Fruit fly (Drosophila melanogaster) whole organism, embryonic: Measurements from ENCODE around the gene Pfdn2.

Experiments used
- ATbp ChIP-seq: fragments of 200-800 bp; sonication (Bioruptor generic); optimal IDR thresholded peaks from 2 replicates; lab custom pipeline; 2017; ENCODE audit warnings: missing biosample characterization, mild to moderate bottlenecking, missing genetic modification characterization, missing genetic modification reagents
- Asciz ChIP-seq: fragments of 200-800 bp; sonication (Bioruptor generic); optimal IDR thresholded peaks from 2 replicates; lab custom pipeline; 2017; ENCODE audit warnings: missing biosample characterization, mild to moderate bottlenecking, missing genetic modification characterization, missing genetic modification reagents
- Bdp1 ChIP-seq: fragments of 200-800 bp; sonication (Bioruptor generic); optimal IDR thresholded peaks from 3 replicates; lab custom pipeline; 2016; ENCODE audit warnings: missing biosample characterization, missing genetic modification characterization
- CG10209 ChIP-seq: fragments of 200-800 bp; sonication (Bioruptor generic); optimal IDR thresholded peaks from 3 replicates; lab custom pipeline; 2017; ENCODE audit warnings: missing biosample characterization, mild to moderate bottlenecking, missing genetic modification characterization, missing genetic modification reagents
- CG10267 ChIP-seq: fragments of 200-800 bp; sonication (Bioruptor generic); optimal IDR thresholded peaks from 2 replicates; lab custom pipeline; 2018; ENCODE audit warnings: missing biosample characterization, mild to moderate bottlenecking, missing genetic modification characterization, moderate library complexity
- CG12219 ChIP-seq: fragments of 200-800 bp; sonication (Bioruptor generic); optimal IDR thresholded peaks from 3 replicates; lab custom pipeline; 2018; ENCODE audit warnings: missing biosample characterization, mild to moderate bottlenecking, missing genetic modification characterization
- CG12236 ChIP-seq: fragments of 200-800 bp; sonication (Bioruptor generic); optimal IDR thresholded peaks from 2 replicates; lab custom pipeline; 2016; ENCODE audit warnings: missing biosample characterization, missing genetic modification characterization
- CG12942 ChIP-seq: fragments of 200-800 bp; sonication (Bioruptor generic); optimal IDR thresholded peaks from 3 replicates; lab custom pipeline; 2016; ENCODE audit warnings: missing biosample characterization, missing genetic modification characterization
- CG13296 ChIP-seq: fragments of 200-800 bp; sonication (Bioruptor generic); optimal IDR thresholded peaks from 3 replicates; lab custom pipeline; 2018; ENCODE audit warnings: missing biosample characterization, mild to moderate bottlenecking, missing genetic modification characterization
- CG13424 ChIP-seq: fragments of 200-800 bp; sonication (Bioruptor generic); optimal IDR thresholded peaks from 2 replicates; lab custom pipeline; 2019; ENCODE audit warnings: missing biosample characterization, mild to moderate bottlenecking, missing genetic modification characterization, moderate library complexity
- CG14050 ChIP-seq: fragments of 200-800 bp; sonication (Bioruptor generic); IDR thresholded peaks from 3 replicates; pipeline ENCODE4 v1.3.6; 2022; ENCODE audit warnings: missing biosample characterization, missing genetic modification characterization
- CG1529 ChIP-seq: fragments of 200-800 bp; sonication (Bioruptor generic); optimal IDR thresholded peaks from 3 replicates; lab custom pipeline; 2018; ENCODE audit warnings: missing biosample characterization, missing genetic modification characterization
- CG1603 ChIP-seq: fragments of 200-800 bp; sonication (Bioruptor generic); optimal IDR thresholded peaks from 2 replicates; lab custom pipeline; 2019; ENCODE audit warnings: missing biosample characterization, mild to moderate bottlenecking, missing genetic modification characterization, moderate library complexity
- CG17385 ChIP-seq: fragments of 200-800 bp; sonication (Bioruptor generic); optimal IDR thresholded peaks from 3 replicates; lab custom pipeline; 2018; ENCODE audit warnings: missing biosample characterization, mild to moderate bottlenecking, missing genetic modification characterization
- CG17568 ChIP-seq: fragments of 200-800 bp; sonication (Bioruptor generic); optimal IDR thresholded peaks from 2 replicates; lab custom pipeline; 2018; ENCODE audit warnings: missing biosample characterization, mild to moderate bottlenecking, missing genetic modification characterization, moderate library complexity
- CG30020 ChIP-seq: fragments of 200-800 bp; optimal IDR thresholded peaks from 2 replicates; lab custom pipeline; 2019; ENCODE audit warnings: missing biosample characterization, mild to moderate bottlenecking, missing genetic modification characterization, moderate library complexity
- CG34376 ChIP-seq: fragments of 200-800 bp; sonication (Bioruptor generic); optimal IDR thresholded peaks from 2 replicates; lab custom pipeline; 2018; ENCODE audit warnings: missing biosample characterization, mild to moderate bottlenecking, missing genetic modification characterization
- CG6175 ChIP-seq: fragments of 200-800 bp; sonication (Bioruptor generic); IDR thresholded peaks from 3 replicates; pipeline ENCODE4 v1.3.6; 2022; ENCODE audit warnings: missing biosample characterization, missing genetic modification characterization
- CG8281 ChIP-seq: fragments of 200-800 bp; sonication (Bioruptor generic); optimal IDR thresholded peaks from 2 replicates; lab custom pipeline; 2018; ENCODE audit warnings: missing biosample characterization, mild to moderate bottlenecking, missing genetic modification characterization, moderate library complexity
- CG8388 ChIP-seq: fragments of 200-800 bp; sonication (Bioruptor generic); optimal IDR thresholded peaks from 2 replicates; lab custom pipeline; 2019; ENCODE audit warnings: missing biosample characterization, mild to moderate bottlenecking, missing genetic modification characterization, moderate library complexity
- CG8944 ChIP-seq: fragments of 200-800 bp; sonication (Bioruptor generic); optimal IDR thresholded peaks from 3 replicates; lab custom pipeline; 2016; ENCODE audit warnings: missing biosample characterization, missing genetic modification characterization
- Chrac-16 ChIP-seq: fragments of 200-800 bp; sonication (Bioruptor generic); optimal IDR thresholded peaks from 3 replicates; lab custom pipeline; 2016; ENCODE audit warnings: missing biosample characterization, missing genetic modification characterization
- Hmr ChIP-seq: fragments of 200-800 bp; sonication (Bioruptor generic); optimal IDR thresholded peaks from 3 replicates; lab custom pipeline; 2017; ENCODE audit warnings: mild to moderate bottlenecking, missing biosample characterization, missing genetic modification reagents, missing genetic modification characterization
- Lpt ChIP-seq: fragments of >200 bp; optimal IDR thresholded peaks from 2 replicates; lab custom pipeline; 2018; ENCODE audit warnings: missing biosample characterization, missing genetic modification characterization
- NC2β ChIP-seq: fragments of 200-800 bp; sonication (Bioruptor generic); optimal IDR thresholded peaks from 2 replicates; lab custom pipeline; 2016; ENCODE audit warnings: missing biosample characterization, missing genetic modification characterization
- NfI ChIP-seq: fragments of 200-800 bp; sonication (Bioruptor generic); optimal IDR thresholded peaks from 3 replicates; lab custom pipeline; 2018; ENCODE audit warnings: missing biosample characterization, mild to moderate bottlenecking, missing genetic modification characterization, moderate library complexity
- Optix ChIP-seq: fragments of 200-800 bp; sonication (Bioruptor generic); IDR thresholded peaks from 3 replicates; pipeline ENCODE4 v1.3.6; 2022; ENCODE audit warnings: missing biosample characterization, missing genetic modification characterization
- Side ChIP-seq: fragments of 200-800 bp; sonication (Bioruptor generic); optimal IDR thresholded peaks from 2 replicates; lab custom pipeline; 2016; ENCODE audit warnings: missing biosample characterization, missing genetic modification characterization
- Xbp1 ChIP-seq: fragments of 200-800 bp; sonication (Bioruptor generic); optimal IDR thresholded peaks from 3 replicates; lab custom pipeline; 2016; ENCODE audit warnings: missing biosample characterization, mild to moderate bottlenecking, missing genetic modification characterization
- ara ChIP-seq: fragments of 200-800 bp; sonication (Bioruptor generic); IDR thresholded peaks from 2 replicates; pipeline ENCODE4 v1.3.6; 2022; ENCODE audit warnings: missing biosample characterization, missing genetic modification characterization
- bbx ChIP-seq: fragments of 200-800 bp; sonication (Bioruptor generic); IDR thresholded peaks from 2 replicates; pipeline ENCODE4 v1.3.6; 2022; ENCODE audit warnings: missing biosample characterization, missing genetic modification characterization; ENCODE audit not compliant: partially characterized antibody
- caup ChIP-seq: fragments of 200-800 bp; sonication (Bioruptor generic); optimal IDR thresholded peaks from 3 replicates; lab custom pipeline; 2017; ENCODE audit warnings: missing biosample characterization, mild to moderate bottlenecking, missing genetic modification characterization, moderate library complexity; ENCODE audit not compliant: severe bottlenecking
- crp ChIP-seq, 2 experiments: fragments of 200-800 bp; sonication (Bioruptor generic); optimal IDR thresholded peaks; 2 replicates in 1 of 2; 3 replicates in 1 of 2; lab custom pipeline; 2017; ENCODE audit warnings: missing biosample characterization in 2 of 2, missing genetic modification characterization in 2 of 2, mild to moderate bottlenecking in 1 of 2, moderate library complexity in 1 of 2
- en ChIP-seq: fragments of 200-800 bp; sonication (Bioruptor generic); optimal IDR thresholded peaks from 2 replicates; lab custom pipeline; 2016; ENCODE audit warnings: missing biosample characterization, missing genetic modification characterization
- fu2 ChIP-seq: fragments of 200-800 bp; sonication (Bioruptor generic); optimal IDR thresholded peaks from 2 replicates; lab custom pipeline; 2016; ENCODE audit warnings: missing biosample characterization, missing genetic modification characterization
- gce ChIP-seq: fragments of 200-800 bp; sonication (Bioruptor generic); IDR thresholded peaks from 3 replicates; pipeline ENCODE4 v1.3.6; 2022; ENCODE audit warnings: missing biosample characterization, missing genetic modification characterization
- hkb ChIP-seq, 2 experiments: fragments of 200-800 bp in 1 of 2; fragments of >200 bp in 1 of 2; sonication (Bioruptor generic) in 1 of 2; IDR thresholded peaks in 1 of 2; optimal IDR thresholded peaks in 1 of 2; 2 replicates each; pipeline versions ENCODE4 v1.3.6 to Lab custom; 2017 to 2022; ENCODE audit warnings: missing biosample characterization in 1 of 2, missing genetic modification characterization in 1 of 2
- knrl ChIP-seq: fragments of 200-800 bp; sonication (Bioruptor generic); IDR thresholded peaks from 3 replicates; pipeline ENCODE4 v1.3.6; 2022; ENCODE audit warnings: missing biosample characterization, missing genetic modification characterization; ENCODE audit not compliant: partially characterized antibody
- lilli ChIP-seq: fragments of 200-800 bp; sonication (Bioruptor generic); optimal IDR thresholded peaks from 3 replicates; lab custom pipeline; 2016; ENCODE audit warnings: missing biosample characterization, missing genetic modification characterization
- lov ChIP-seq, 2 experiments: fragments of 200-800 bp in 1 of 2; fragments of >200 bp in 1 of 2; sonication (Bioruptor generic) in 1 of 2; IDR thresholded peaks in 1 of 2; optimal IDR thresholded peaks in 1 of 2; 2 replicates in 1 of 2; 3 replicates in 1 of 2; pipeline versions ENCODE4 v1.3.6 to Lab custom; 2017 to 2022; ENCODE audit warnings: missing biosample characterization in 1 of 2, missing genetic modification characterization in 1 of 2
- pho ChIP-seq: fragments of 200-800 bp; sonication (Bioruptor generic); optimal IDR thresholded peaks from 2 replicates; lab custom pipeline; 2016; ENCODE audit warnings: missing biosample characterization, missing genetic modification characterization
- pros ChIP-seq: fragments of 200-800 bp; sonication (Bioruptor generic); optimal IDR thresholded peaks from 3 replicates; lab custom pipeline; 2019; ENCODE audit warnings: missing biosample characterization, mild to moderate bottlenecking, missing genetic modification characterization, moderate library complexity
- psq ChIP-seq: fragments of 200-800 bp; sonication (Bioruptor generic); optimal IDR thresholded peaks from 2 replicates; lab custom pipeline; 2017; ENCODE audit warnings: missing biosample characterization, missing genetic modification characterization
- run ChIP-seq: fragments of 200-800 bp; sonication (Bioruptor generic); optimal IDR thresholded peaks from 3 replicates; lab custom pipeline; 2018; ENCODE audit warnings: missing biosample characterization, mild to moderate bottlenecking, missing genetic modification characterization
- sens ChIP-seq: fragments of 200-800 bp; sonication (Bioruptor generic); peaks from one replicate; lab custom pipeline; 2016; ENCODE audit warnings: missing biosample characterization, missing genetic modification characterization
- sim ChIP-seq: fragments of 200-800 bp; sonication (Bioruptor generic); IDR thresholded peaks from 2 replicates; pipeline ENCODE4 v1.3.6; 2022; ENCODE audit warnings: missing biosample characterization, missing genetic modification characterization
- ssp ChIP-seq: fragments of 200-800 bp; sonication (Bioruptor generic); IDR thresholded peaks from 2 replicates; pipeline ENCODE4 v1.3.6; 2022; ENCODE audit warnings: missing biosample characterization, missing genetic modification characterization
- vvl ChIP-seq: fragments of 200-800 bp; sonication (Bioruptor generic); IDR thresholded peaks from 2 replicates; pipeline ENCODE4 v1.3.6; 2022; ENCODE audit warnings: missing biosample characterization, missing genetic modification characterization

Gene Pfdn2

dm6 chr3L:11091943-11092609 lies 17.9 kb upstream of the Pfdn2 start (continued):
- TF ChIP-seq CG34376 (no peak), sens (GFP tag; lab: Kevin White, UChicago) (peak; percentile 6), Chrac-16 (GFP tag; lab: Kevin White, UChicago) (peak; percentile 30), CG12219 (GFP tag; lab: Kevin White, UChicago) (no peak), CG8388 (GFP tag; lab: Kevin White, UChicago) (no peak), CG17568 (GFP tag; lab: Kevin White, UChicago) (no peak), run (tag; lab: Kevin White, UChicago) (no peak), fu2 (peak; percentile 34), CG8281 (no peak), CG13424 (tag; lab: Kevin White, UChicago) (no peak), vvl (GFP tag; lab: Robert Waterston, UW) (peak; percentile 79), lilli (GFP tag; lab: Kevin White, UChicago) (peak; percentile 30), Xbp1 (GFP tag; lab: Kevin White, UChicago) (peak; percentile 51), ssp (no peak), CG8944 (GFP tag; lab: Kevin White, UChicago) (peak; percentile 53), Bdp1 (GFP tag; lab: Kevin White, UChicago) (peak; percentile 50), hkb (optimal IDR thresholded peaks at IDR 0.05; lab: Kevin White, UChicago) (no peak), hkb (GFP tag; IDR thresholded peaks at IDR 0.05; lab: Robert Waterston, UW) (0 out of 2 replicates have a peak, but pooled peaks have one; percentile 11), CG12236 (GFP tag; lab: Kevin White, UChicago) (peak; percentile 4), psq (GFP tag; lab: Kevin White, UChicago) (peak; percentile 67), CG1529 (GFP tag; lab: Kevin White, UChicago) (peak; percentile 3), CG30020 (no peak), en (GFP tag; lab: Kevin White, UChicago) (peak; percentile 14), gce (GFP tag; lab: Robert Waterston, UW) (no peak), CG17385 (peak; percentile 55), caup (GFP tag; lab: Kevin White, UChicago) (peak; percentile 63), CG14050 (GFP tag; lab: Robert Waterston, UW) (no peak), ara (peak; percentile 52), CG13296 (GFP tag; lab: Kevin White, UChicago) (no peak), CG1603 (tag; lab: Kevin White, UChicago) (peak; percentile 32), Hmr (GFP tag; lab: Kevin White, UChicago) (peak; percentile 59), CG10209 (GFP tag; lab: Kevin White, UChicago) (peak; percentile 34), pros (GFP tag; lab: Kevin White, UChicago) (no peak), Side (GFP tag; lab: Kevin White, UChicago) (peak; percentile 76), NC2β (peak; percentile 60), Optix (GFP tag; lab: Robert Waterston, UW) (no peak), CG12942 (GFP tag; lab: Kevin White, UChicago) (peak; percentile 39), CG6175 (GFP tag; lab: Robert Waterston, UW) (no peak), crp (GFP tag; optimal IDR thresholded peaks at IDR 0.05; lab: Kevin White, UChicago) (peak in 1 of 2 experiments; percentile 39), sim (GFP tag; lab: Robert Waterston, UW) (no peak), pho (GFP tag; lab: Kevin White, UChicago) (peak; percentile 48), Lpt (no peak), CG10267 (tag; lab: Kevin White, UChicago) (peak; percentile 94), lov (optimal IDR thresholded peaks at IDR 0.05; lab: Kevin White, UChicago) (no peak), lov (GFP tag; IDR thresholded peaks at IDR 0.05; lab: Robert Waterston, UW) (0 out of 3 replicates have a peak, but pooled peaks have one; percentile 5), NfI (GFP tag; lab: Kevin White, UChicago) (peak; percentile 62), knrl (GFP tag; lab: Robert Waterston, UW) (peak; percentile 15; the same call in 1 of the 3 replicates), Asciz (peak; percentile 14), bbx (peak; percentile 48), ATbp (GFP tag; lab: Kevin White, UChicago) (no peak)
